Worm (Caenorhabditis elegans): ENCODE results near the gene F53F8.3.
A peak's percentile ranks its signal among the peaks of the same experiment; 100 is the strongest.

The F53F8.3 gene

DNA sequence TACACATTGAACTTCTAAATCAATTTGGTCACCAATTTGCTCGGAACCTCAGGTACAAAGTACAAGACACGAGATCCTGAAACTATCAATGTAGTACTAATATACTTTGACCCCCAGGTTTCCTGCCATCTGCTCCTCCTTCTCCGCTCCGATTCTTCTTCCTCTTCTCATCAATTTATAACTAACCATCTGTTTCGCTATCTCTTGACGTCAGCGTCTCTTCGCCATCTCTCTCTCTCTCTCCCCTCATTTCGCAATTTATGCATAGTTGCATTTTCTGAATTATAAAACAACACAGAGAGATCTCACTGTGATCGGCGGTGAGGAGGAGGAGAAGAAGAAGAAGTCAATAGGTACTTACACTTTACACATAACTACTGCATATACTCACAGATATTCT lies 22.4 kb upstream of the F53F8.3 start (continued):
- TF ChIP-seq madf-5 (GFP tag; IDR thresholded peaks at IDR 0.05) (no peak), daf-8 (GFP tag; IDR thresholded peaks at IDR 0.05) (no peak), sdz-12 (GFP tag; optimal IDR thresholded peaks at IDR 0.05) (no peak), aha-1 (tag) (no peak), nhr-77 (tag; optimal IDR thresholded peaks at IDR 0.05) (no peak), nhr-25 (tag; optimal IDR thresholded peaks at IDR 0.05; ENCODE audit: borderline replicate concordance, insufficient read depth) (no peak), set-16 (GFP tag; IDR thresholded peaks at IDR 0.05) (no peak), vab-7 (GFP tag; IDR thresholded peaks at IDR 0.05) (no peak), daf-12 (tag; optimal IDR thresholded peaks at IDR 0.05) (no peak), dmd-8 (GFP tag; IDR thresholded peaks at IDR 0.05) (no peak), hmg-1.1 (GFP tag; IDR thresholded peaks at IDR 0.05) (no peak), F37D6.2 (tag; optimal IDR thresholded peaks at IDR 0.05) (no peak), ZK337.2 (GFP tag; IDR thresholded peaks at IDR 0.05) (no peak), egl-27 (tag; optimal IDR thresholded peaks at IDR 0.05) (no peak), spr-3 (GFP tag; optimal IDR thresholded peaks at IDR 0.05) (no peak), cey-2 (tag; optimal IDR thresholded peaks at IDR 0.05; ENCODE audit: borderline replicate concordance, insufficient read depth) (no peak), ceh-32 (tag; optimal IDR thresholded peaks at IDR 0.05; ENCODE audit: poor library complexity) (no peak), dmd-6 (GFP tag; IDR thresholded peaks at IDR 0.05) (peak; percentile 49; the same call in 1 of the 2 replicates), hlh-30 (tag; optimal IDR thresholded peaks at IDR 0.05; ENCODE audit: insufficient read depth) (no peak), lsy-2 (tag; optimal IDR thresholded peaks at IDR 0.05) (peak in 1 of 2 experiments; percentile 49), hif-1 (tag; optimal IDR thresholded peaks at IDR 0.05) (no peak), ceh-20 (GFP tag; IDR thresholded peaks at IDR 0.05) (peak; percentile 41; the same call in 1 of the 2 replicates), ceh-28 (tag; optimal IDR thresholded peaks at IDR 0.05) (no peak), zip-2 (tag; optimal IDR thresholded peaks at IDR 0.05) (no peak), nhr-6 (tag; optimal IDR thresholded peaks at IDR 0.05) (no peak), zip-11 (GFP tag; IDR thresholded peaks at IDR 0.05) (no peak), ama-1 (optimal IDR thresholded peaks at IDR 0.05) (no peak), zfp-2 (tag; optimal IDR thresholded peaks at IDR 0.05) (no peak), mdl-1 (tag; optimal IDR thresholded peaks at IDR 0.05) (no peak), ceh-62 (tag; optimal IDR thresholded peaks at IDR 0.05) (no peak), F10B5.3 (tag; optimal IDR thresholded peaks at IDR 0.05) (no peak), tag-97 (GFP tag; IDR thresholded peaks at IDR 0.05) (no peak), ztf-11 (tag; optimal IDR thresholded peaks at IDR 0.05) (no peak), daf-16 (GFP tag; optimal IDR thresholded peaks at IDR 0.05) (no peak), daf-16 (tag; optimal IDR thresholded peaks at IDR 0.05) (peak; percentile 20), pha-4 (GFP tag; IDR thresholded peaks at IDR 0.05) (no peak), pha-4 (tag; optimal IDR thresholded peaks at IDR 0.05) (no peak), F44E2.7 (GFP tag; IDR thresholded peaks at IDR 0.05) (no peak), lir-3 (tag; optimal IDR thresholded peaks at IDR 0.05) (no peak), nhr-102 (tag; optimal IDR thresholded peaks at IDR 0.05) (no peak), dmd-9 (GFP tag; IDR thresholded peaks at IDR 0.05) (no peak), unc-130 (GFP tag; optimal IDR thresholded peaks at IDR 0.05) (no peak), fos-1 (tag; optimal IDR thresholded peaks at IDR 0.05) (no peak), pqm-1 (tag; optimal IDR thresholded peaks at IDR 0.05) (no peak), gei-8 (GFP tag; optimal IDR thresholded peaks at IDR 0.05) (no peak), T26A8.4 (GFP tag; IDR thresholded peaks at IDR 0.05) (no peak), madf-9 (GFP tag; conservative IDR thresholded peaks at IDR 0.05) (no peak), nhr-11 (tag; optimal IDR thresholded peaks at IDR 0.05) (peak; percentile 39), jun-1 (tag; optimal IDR thresholded peaks at IDR 0.05) (no peak), Y5F2A.4 (GFP tag; optimal IDR thresholded peaks at IDR 0.05) (no peak), daf-19 (GFP tag; conservative IDR thresholded peaks at IDR 0.05) (no peak), mdt-29 (GFP tag; IDR thresholded peaks at IDR 0.05) (no peak), nhr-76 (tag; optimal IDR thresholded peaks at IDR 0.05) (no peak)

All from whole organism, L4 larva.